Worm (Caenorhabditis elegans): ENCODE results near the gene famk-1.

DNA sequence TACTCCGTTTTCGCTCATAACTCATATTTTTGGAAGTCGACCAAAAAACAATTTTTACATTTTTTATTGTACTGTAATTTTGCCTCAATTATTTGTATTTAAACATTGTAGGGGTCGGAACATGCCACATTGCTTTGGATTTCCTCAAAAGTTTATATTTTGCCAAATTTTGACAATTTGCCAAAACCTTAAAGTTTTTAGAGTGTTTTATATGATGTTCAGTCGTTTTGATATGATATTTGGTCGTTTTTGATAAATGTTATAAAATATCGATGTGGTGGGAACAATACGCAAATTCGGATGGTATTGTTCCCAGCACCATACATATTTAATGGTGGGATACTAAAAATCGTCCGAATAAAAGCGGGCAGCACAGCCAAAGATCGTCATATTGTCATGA is 49.0 kb downstream of the famk-1 start, which contains the start of gene T10B10.9:
- TF ChIP-seq unc-130 (GFP tag; optimal IDR thresholded peaks at IDR 0.05) = no peak
- no peak for TF ChIP-seq F10E7.11 (tag; optimal IDR thresholded peaks at IDR 0.05)
- TF ChIP-seq nfya-2 (GFP tag; IDR thresholded peaks at IDR 0.05) = no peak
- TF ChIP-seq rpc-1 (optimal IDR thresholded peaks at IDR 0.05) = no peak
- no peak for TF ChIP-seq rpc-1 (tag; optimal IDR thresholded peaks at IDR 0.05)

All from whole organism, young adult.